Fruit fly (Drosophila melanogaster) whole organism, embryonic: Measurements from ENCODE around the gene CG15408.
A peak's percentile ranks its signal among the peaks of the same experiment; 100 is the strongest.

Source experiments
- Asciz ChIP-seq: fragments of 200-800 bp; sonication (Bioruptor generic); optimal IDR thresholded peaks from 2 replicates; lab custom pipeline; 2017; ENCODE audit warnings: missing biosample characterization, mild to moderate bottlenecking, missing genetic modification characterization, missing genetic modification reagents
- Bteb2 ChIP-seq: fragments of 200-800 bp; sonication (Bioruptor generic); optimal IDR thresholded peaks from 2 replicates; lab custom pipeline; 2016; ENCODE audit warnings: missing biosample characterization, missing genetic modification characterization
- CG10267 ChIP-seq: fragments of 200-800 bp; sonication (Bioruptor generic); optimal IDR thresholded peaks from 2 replicates; lab custom pipeline; 2018; ENCODE audit warnings: missing biosample characterization, mild to moderate bottlenecking, missing genetic modification characterization, moderate library complexity
- CG10543 ChIP-seq: fragments of 200-800 bp; sonication (Bioruptor generic); optimal IDR thresholded peaks from 3 replicates; lab custom pipeline; 2017; ENCODE audit warnings: missing biosample characterization, mild to moderate bottlenecking, missing genetic modification characterization, moderate library complexity
- CG12769 ChIP-seq: fragments of 200-800 bp; sonication (Bioruptor generic); optimal IDR thresholded peaks from 2 replicates; lab custom pipeline; 2019; ENCODE audit warnings: missing biosample characterization, mild to moderate bottlenecking, missing genetic modification characterization, moderate library complexity
- CG13424 ChIP-seq: fragments of 200-800 bp; sonication (Bioruptor generic); optimal IDR thresholded peaks from 2 replicates; lab custom pipeline; 2019; ENCODE audit warnings: missing biosample characterization, mild to moderate bottlenecking, missing genetic modification characterization, moderate library complexity
- CG14860 ChIP-seq: fragments of 200-800 bp; sonication (Bioruptor generic); IDR thresholded peaks from 3 replicates; pipeline ENCODE4 v1.3.6; 2022; ENCODE audit warnings: missing biosample characterization, missing genetic modification characterization; ENCODE audit not compliant: partially characterized antibody
- CG15269 ChIP-seq: fragments of 200-800 bp; sonication (Bioruptor generic); optimal IDR thresholded peaks from 2 replicates; lab custom pipeline; 2018; ENCODE audit warnings: missing biosample characterization, mild to moderate bottlenecking, missing genetic modification characterization, moderate library complexity
- CG1529 ChIP-seq: fragments of 200-800 bp; sonication (Bioruptor generic); optimal IDR thresholded peaks from 3 replicates; lab custom pipeline; 2018; ENCODE audit warnings: missing biosample characterization, missing genetic modification characterization
- CG1602 ChIP-seq: fragments of 200-800 bp; sonication (Bioruptor generic); optimal IDR thresholded peaks from 3 replicates; lab custom pipeline; 2016; ENCODE audit warnings: missing biosample characterization, missing genetic modification characterization
- CG16815 ChIP-seq: fragments of 200-800 bp; sonication (Bioruptor generic); optimal IDR thresholded peaks from 3 replicates; lab custom pipeline; 2017; ENCODE audit warnings: missing biosample characterization, mild to moderate bottlenecking, missing genetic modification characterization
- CG1792 ChIP-seq: fragments of 200-800 bp; sonication (Bioruptor generic); optimal IDR thresholded peaks from 2 replicates; lab custom pipeline; 2016; ENCODE audit warnings: missing biosample characterization, missing genetic modification characterization
- CG18476 ChIP-seq: fragments of 200-800 bp; sonication (Bioruptor generic); optimal IDR thresholded peaks from 2 replicates; lab custom pipeline; 2016; ENCODE audit warnings: missing biosample characterization, mild to moderate bottlenecking, missing genetic modification characterization
- CG2116 ChIP-seq: fragments of 200-800 bp; sonication (Bioruptor generic); optimal IDR thresholded peaks from 3 replicates; lab custom pipeline; 2018; ENCODE audit warnings: missing biosample characterization, mild to moderate bottlenecking, missing genetic modification characterization
- CG2129 ChIP-seq: fragments of 200-800 bp; sonication (Bioruptor generic); IDR thresholded peaks from 2 replicates; pipeline ENCODE4 v1.3.6; 2022; ENCODE audit warnings: missing biosample characterization, missing genetic modification characterization; ENCODE audit not compliant: partially characterized antibody
- CG30020 ChIP-seq: fragments of 200-800 bp; optimal IDR thresholded peaks from 2 replicates; lab custom pipeline; 2019; ENCODE audit warnings: missing biosample characterization, mild to moderate bottlenecking, missing genetic modification characterization, moderate library complexity
- CG31441 ChIP-seq: fragments of 200-800 bp; sonication (Bioruptor generic); IDR thresholded peaks from 2 replicates; pipeline ENCODE4 v1.3.6; 2022; ENCODE audit warnings: missing biosample characterization, missing genetic modification characterization
- CG32532 ChIP-seq: fragments of 200-800 bp; sonication (Bioruptor generic); IDR thresholded peaks from 2 replicates; pipeline ENCODE4 v1.3.6; 2022; ENCODE audit warnings: missing biosample characterization, missing genetic modification characterization
- CG33213 ChIP-seq: fragments of 200-800 bp; sonication (Bioruptor generic); optimal IDR thresholded peaks from 3 replicates; lab custom pipeline; 2016; ENCODE audit warnings: missing biosample characterization, missing genetic modification characterization
- CG4404 ChIP-seq: fragments of 200-800 bp; sonication (Bioruptor generic); IDR thresholded peaks from 2 replicates; pipeline ENCODE4 v1.3.6; 2022; ENCODE audit warnings: missing biosample characterization, missing genetic modification characterization
- CG6272 ChIP-seq: fragments of 200-800 bp; sonication (Bioruptor generic); IDR thresholded peaks from 2 replicates; pipeline ENCODE4 v1.3.6; 2022; ENCODE audit warnings: missing biosample characterization, missing genetic modification characterization
- CG7271 ChIP-seq: fragments of 200-800 bp; sonication (Bioruptor generic); optimal IDR thresholded peaks from 2 replicates; lab custom pipeline; 2018; ENCODE audit warnings: missing biosample characterization, mild to moderate bottlenecking, missing genetic modification characterization, moderate library complexity
- CG7372 ChIP-seq: fragments of 200-800 bp; sonication (Bioruptor generic); IDR thresholded peaks from 2 replicates; pipeline ENCODE4 v1.3.6; 2022; ENCODE audit warnings: missing biosample characterization, missing genetic modification characterization
- CG7928 ChIP-seq: fragments of 200-800 bp; sonication (Bioruptor generic); optimal IDR thresholded peaks from 2 replicates; lab custom pipeline; 2017; ENCODE audit warnings: missing biosample characterization, mild to moderate bottlenecking, missing genetic modification characterization
- CG8089 ChIP-seq: fragments of 200-800 bp; sonication (Bioruptor generic); optimal IDR thresholded peaks from 3 replicates; lab custom pipeline; 2016; ENCODE audit warnings: missing biosample characterization, missing genetic modification characterization
- CHES-1-like ChIP-seq: fragments of 200-800 bp; sonication (Bioruptor generic); optimal IDR thresholded peaks from 2 replicates; lab custom pipeline; 2016; ENCODE audit warnings: missing biosample characterization, missing genetic modification characterization
- CTCF ChIP-seq: fragments of 200-800 bp; sonication (Bioruptor generic); optimal IDR thresholded peaks from 2 replicates; lab custom pipeline; 2017; ENCODE audit warnings: missing biosample characterization, mild to moderate bottlenecking, missing genetic modification characterization, moderate library complexity
- Fer3 ChIP-seq: fragments of 200-800 bp; sonication (Bioruptor generic); optimal IDR thresholded peaks from 2 replicates; lab custom pipeline; 2018; ENCODE audit warnings: missing biosample characterization, mild to moderate bottlenecking, missing genetic modification characterization, moderate library complexity
- Gug ChIP-seq: fragments of 200-800 bp; sonication (Bioruptor generic); IDR thresholded peaks from 4 replicates; pipeline ENCODE4 v1.3.6; 2022; ENCODE audit warnings: missing biosample characterization, missing genetic modification characterization
- Hr39 ChIP-seq: fragments of >200 bp; optimal IDR thresholded peaks from 2 replicates; lab custom pipeline; 2017
- Hr78 ChIP-seq, 2 experiments: fragments of 200-800 bp in 1 of 2; fragments of >200 bp in 1 of 2; sonication (Bioruptor generic) in 1 of 2; optimal IDR thresholded peaks; 2 replicates each; lab custom pipeline; 2017 to 2019; ENCODE audit warnings: missing biosample characterization in 2 of 2, missing genetic modification characterization in 2 of 2, mild to moderate bottlenecking in 1 of 2, moderate library complexity in 1 of 2
- Myb ChIP-seq: fragments of 200-800 bp; sonication (Bioruptor generic); optimal IDR thresholded peaks from 2 replicates; lab custom pipeline; 2016; ENCODE audit warnings: missing biosample characterization, missing genetic modification characterization
- PHDP ChIP-seq: fragments of 200-800 bp; sonication (Bioruptor generic); optimal IDR thresholded peaks from 3 replicates; lab custom pipeline; 2018; ENCODE audit warnings: missing biosample characterization, mild to moderate bottlenecking, missing genetic modification characterization, moderate library complexity
- Rfx ChIP-seq: fragments of 200-800 bp; sonication (Bioruptor generic); IDR thresholded peaks from 2 replicates; pipeline ENCODE4 v1.3.6; 2022; ENCODE audit warnings: missing biosample characterization, missing genetic modification characterization
- Sry-β ChIP-seq: fragments of 200-800 bp; sonication (Bioruptor generic); optimal IDR thresholded peaks from 2 replicates; lab custom pipeline; 2018; ENCODE audit warnings: missing biosample characterization, mild to moderate bottlenecking, missing genetic modification characterization, moderate library complexity
- TFAM ChIP-seq: fragments of 200-800 bp; sonication (Bioruptor generic); optimal IDR thresholded peaks from 2 replicates; lab custom pipeline; 2017; ENCODE audit warnings: missing biosample characterization, missing genetic modification characterization, inconsistent platforms
- Usf ChIP-seq: fragments of 200-800 bp; sonication (Bioruptor generic); optimal IDR thresholded peaks from 2 replicates; lab custom pipeline; 2017; ENCODE audit warnings: missing genotype, missing biosample characterization, missing genetic modification characterization
- ara ChIP-seq: fragments of 200-800 bp; sonication (Bioruptor generic); IDR thresholded peaks from 2 replicates; pipeline ENCODE4 v1.3.6; 2022; ENCODE audit warnings: missing biosample characterization, missing genetic modification characterization
- bcd ChIP-seq: fragments of 200-800 bp; sonication (Bioruptor generic); optimal IDR thresholded peaks from 2 replicates; lab custom pipeline; 2017; ENCODE audit warnings: missing biosample characterization, mild to moderate bottlenecking, missing genetic modification characterization
- gcm ChIP-seq: fragments of 200-800 bp; sonication (Bioruptor generic); optimal IDR thresholded peaks from 2 replicates; lab custom pipeline; 2019; ENCODE audit warnings: missing biosample characterization, mild to moderate bottlenecking, missing genetic modification characterization, moderate library complexity
- hkb ChIP-seq, 2 experiments: fragments of 200-800 bp in 1 of 2; fragments of >200 bp in 1 of 2; sonication (Bioruptor generic) in 1 of 2; IDR thresholded peaks in 1 of 2; optimal IDR thresholded peaks in 1 of 2; 2 replicates each; pipeline versions ENCODE4 v1.3.6 to Lab custom; 2017 to 2022; ENCODE audit warnings: missing biosample characterization in 1 of 2, missing genetic modification characterization in 1 of 2
- jigr1 ChIP-seq: fragments of 200-800 bp; sonication (Bioruptor generic); IDR thresholded peaks from 3 replicates; pipeline ENCODE4 v1.3.6; 2022; ENCODE audit warnings: missing biosample characterization, missing genetic modification characterization
- lmd ChIP-seq: fragments of 200-800 bp; sonication (Bioruptor generic); IDR thresholded peaks from 2 replicates; pipeline ENCODE4 v1.3.6; 2022; ENCODE audit warnings: missing biosample characterization, missing genetic modification characterization
- oc ChIP-seq: fragments of 200-800 bp; sonication (Bioruptor generic); optimal IDR thresholded peaks from 2 replicates; lab custom pipeline; 2018; ENCODE audit warnings: missing biosample characterization, mild to moderate bottlenecking, missing genetic modification characterization, moderate library complexity
- pum ChIP-seq: fragments of 200-800 bp; sonication (Bioruptor generic); optimal IDR thresholded peaks from 2 replicates; lab custom pipeline; 2016; ENCODE audit warnings: missing biosample characterization, missing genetic modification characterization
- ranshi ChIP-seq: fragments of 200-800 bp; sonication (Bioruptor generic); IDR thresholded peaks from 2 replicates; pipeline ENCODE4 v1.3.6; 2022; ENCODE audit warnings: missing biosample characterization, missing genetic modification characterization
- tna ChIP-seq: fragments of 200-800 bp; sonication (Bioruptor generic); IDR thresholded peaks from 2 replicates; pipeline ENCODE4 v1.3.6; 2022; ENCODE audit warnings: missing biosample characterization, missing genetic modification characterization; ENCODE audit not compliant: partially characterized antibody
- ttk ChIP-seq: fragments of 200-800 bp; sonication (Bioruptor generic); IDR thresholded peaks from 2 replicates; pipeline ENCODE4 v2.1.2; 2022; ENCODE audit warnings: missing biosample characterization, missing genetic modification characterization
- vvl ChIP-seq: fragments of 200-800 bp; sonication (Bioruptor generic); IDR thresholded peaks from 2 replicates; pipeline ENCODE4 v1.3.6; 2022; ENCODE audit warnings: missing biosample characterization, missing genetic modification characterization

Gene CG15408

dm6 chr2L:3354642-3355380 is 22.2 kb downstream of the CG15408 start, which contains the start of gene E23 (continued):
- peak in 1 of 2 experiments; percentile 98 for TF ChIP-seq Hr78 (GFP tag; optimal IDR thresholded peaks at IDR 0.05; lab: Kevin White, UChicago)
- TF ChIP-seq Myb (GFP tag; lab: Kevin White, UChicago), result peak; percentile 77
- TF ChIP-seq CHES-1-like (GFP tag; lab: Kevin White, UChicago), result peak; percentile 95
- TF ChIP-seq CG13424, result peak; percentile 99
- peak; percentile 99 for TF ChIP-seq PHDP
- peak; percentile 97 for TF ChIP-seq CG6272
- peak; percentile 97 for TF ChIP-seq Bteb2 (GFP tag; lab: Kevin White, UChicago)
- peak; percentile 89 for TF ChIP-seq CG12769
- peak; percentile 99 for TF ChIP-seq CG31441
- TF ChIP-seq CG1529 (GFP tag; lab: Kevin White, UChicago), result peak; percentile 99
- peak; percentile 97 for TF ChIP-seq Fer3 (tag; lab: Kevin White, UChicago)
- TF ChIP-seq ara (GFP tag; lab: Robert Waterston, UW), result peak; percentile 96
- peak; percentile 74 for TF ChIP-seq CTCF (GFP tag; lab: Kevin White, UChicago)
- TF ChIP-seq Sry-β, result peak; percentile 75
- no peak for TF ChIP-seq CG2129
- TF ChIP-seq CG4404 (GFP tag; lab: Robert Waterston, UW), result peak; percentile 94
- peak; percentile 92 for TF ChIP-seq pum (GFP tag; lab: Kevin White, UChicago)
- TF ChIP-seq Usf, result peak; percentile 98
- no peak for TF ChIP-seq Hr39
- peak; percentile 98 for TF ChIP-seq CG7372 (GFP tag; lab: Robert Waterston, UW)
- peak; percentile 97 for TF ChIP-seq Gug (GFP tag; lab: Robert Waterston, UW)
- TF ChIP-seq CG32532, result peak; percentile 98
- peak; percentile 98 for TF ChIP-seq vvl (GFP tag; lab: Robert Waterston, UW)
- TF ChIP-seq bcd (GFP tag; lab: Kevin White, UChicago), result peak; percentile 99
- TF ChIP-seq CG8089 (GFP tag; lab: Kevin White, UChicago), result peak; percentile 92
- peak; percentile 96 for TF ChIP-seq CG18476 (GFP tag; lab: Kevin White, UChicago)
- peak; percentile 97 for TF ChIP-seq ranshi (GFP tag; lab: Robert Waterston, UW)
- TF ChIP-seq CG14860 (GFP tag; lab: Robert Waterston, UW), result 0 out of 3 replicates have a peak, but pooled peaks have one; percentile 34
- TF ChIP-seq CG10543 (GFP tag; lab: Kevin White, UChicago), result peak; percentile 99
- peak; percentile 81 for TF ChIP-seq CG7928 (GFP tag; lab: Kevin White, UChicago)
- peak; percentile 98 for TF ChIP-seq CG16815 (GFP tag; lab: Kevin White, UChicago)
- TF ChIP-seq CG33213, result peak; percentile 91
- TF ChIP-seq CG2116 (GFP tag; lab: Kevin White, UChicago), result peak; percentile 93
- peak; percentile 86 for TF ChIP-seq CG1792 (GFP tag; lab: Kevin White, UChicago)
- peak; percentile 99 for TF ChIP-seq gcm (GFP tag; lab: Kevin White, UChicago)
- TF ChIP-seq CG15269 (tag; lab: Kevin White, UChicago), result peak; percentile 99
- TF ChIP-seq CG1602, result peak; percentile 99
- TF ChIP-seq Asciz (GFP tag; lab: Kevin White, UChicago), result peak; percentile 99
- TF ChIP-seq CG30020 (tag; lab: Kevin White, UChicago), result peak; percentile 92
- TF ChIP-seq CG7271 (tag; lab: Kevin White, UChicago), result peak; percentile 83
- TF ChIP-seq Rfx (GFP tag; lab: Robert Waterston, UW), result peak; percentile 98
- peak; percentile 99 for TF ChIP-seq oc
- TF ChIP-seq TFAM (GFP tag; lab: Kevin White, UChicago), result peak; percentile 90
- TF ChIP-seq tna (GFP tag; lab: Robert Waterston, UW), result peak; percentile 60; the same call in 1 of the 2 replicates
- peak; percentile 95 for TF ChIP-seq jigr1 (GFP tag; lab: Robert Waterston, UW)
- TF ChIP-seq CG10267, result peak; percentile 97
- TF ChIP-seq ttk (GFP tag; lab: Robert Waterston, UW), result peak; percentile 97
- peak; percentile 99 for TF ChIP-seq lmd (GFP tag; lab: Robert Waterston, UW)
- TF ChIP-seq hkb (optimal IDR thresholded peaks at IDR 0.05; lab: Kevin White, UChicago), result no peak
- peak; percentile 99 for TF ChIP-seq hkb (GFP tag; IDR thresholded peaks at IDR 0.05; lab: Robert Waterston, UW)
